Fruit fly (Drosophila melanogaster) whole organism, embryonic: ENCODE data around the gene CG9667.

ENCODE experiments used
- CG10209 ChIP-seq: fragments of 200-800 bp; sonication (Bioruptor generic); optimal IDR thresholded peaks from 3 replicates; lab custom pipeline; 2017; ENCODE audit warnings: missing biosample characterization, mild to moderate bottlenecking, missing genetic modification characterization, missing genetic modification reagents
- CG10979 ChIP-seq: fragments of 200-800 bp; sonication (Bioruptor generic); optimal IDR thresholded peaks from 2 replicates; lab custom pipeline; 2018; ENCODE audit warnings: missing biosample characterization, mild to moderate bottlenecking, missing genetic modification characterization, moderate library complexity
- CG11398 ChIP-seq: fragments of 200-800 bp; sonication (Bioruptor generic); optimal IDR thresholded peaks from 2 replicates; lab custom pipeline; 2016; ENCODE audit warnings: missing biosample characterization, missing genetic modification characterization
- CG12769 ChIP-seq: fragments of 200-800 bp; sonication (Bioruptor generic); optimal IDR thresholded peaks from 2 replicates; lab custom pipeline; 2019; ENCODE audit warnings: missing biosample characterization, mild to moderate bottlenecking, missing genetic modification characterization, moderate library complexity
- CG14860 ChIP-seq: fragments of 200-800 bp; sonication (Bioruptor generic); IDR thresholded peaks from 3 replicates; pipeline ENCODE4 v1.3.6; 2022; ENCODE audit warnings: missing biosample characterization, missing genetic modification characterization; ENCODE audit not compliant: partially characterized antibody
- CG17829 ChIP-seq: fragments of 200-800 bp; optimal IDR thresholded peaks from 2 replicates; lab custom pipeline; 2019; ENCODE audit warnings: missing biosample characterization, mild to moderate bottlenecking, missing genetic modification characterization, moderate library complexity
- CG18599 ChIP-seq: fragments of 200-800 bp; sonication (Bioruptor generic); optimal IDR thresholded peaks from 3 replicates; lab custom pipeline; 2017; ENCODE audit warnings: missing biosample characterization, missing genetic modification characterization, mild to moderate bottlenecking, moderate library complexity, missing genetic modification reagents
- CG34224 ChIP-seq: fragments of 200-800 bp; sonication (Bioruptor generic); IDR thresholded peaks from 3 replicates; pipeline ENCODE4 v1.3.6; 2022; ENCODE audit warnings: missing biosample characterization, missing genetic modification characterization; ENCODE audit not compliant: partially characterized antibody
- CG4707 ChIP-seq: fragments of 200-800 bp; sonication (Bioruptor generic); optimal IDR thresholded peaks from 2 replicates; lab custom pipeline; 2018; ENCODE audit warnings: missing biosample characterization, mild to moderate bottlenecking, missing genetic modification characterization, moderate library complexity
- CG6689 ChIP-seq: fragments of 200-800 bp; sonication (Bioruptor generic); IDR thresholded peaks from 2 replicates; pipeline ENCODE4 v1.3.6; 2022; ENCODE audit warnings: missing biosample characterization, missing genetic modification characterization
- CG7963 ChIP-seq: fragments of 200-800 bp; sonication (Bioruptor generic); IDR thresholded peaks from 3 replicates; pipeline ENCODE4 v1.3.6; 2022; ENCODE audit warnings: missing biosample characterization, missing genetic modification characterization; ENCODE audit not compliant: partially characterized antibody
- CG8478 ChIP-seq: fragments of >200 bp; optimal IDR thresholded peaks from 2 replicates; lab custom pipeline; 2018
- E2f1 ChIP-seq: fragments of 200-800 bp; sonication (Bioruptor generic); IDR thresholded peaks from 2 replicates; pipeline ENCODE4 v1.3.6; 2022; ENCODE audit warnings: missing biosample characterization, missing genetic modification characterization
- Eip74EF ChIP-seq, 2 experiments: fragments of 200-800 bp in 1 of 2; fragments of >200 bp in 1 of 2; sonication (Bioruptor generic) in 1 of 2; optimal IDR thresholded peaks; 2 replicates each; lab custom pipeline; 2017 to 2019; ENCODE audit warnings: missing biosample characterization in 2 of 2, missing genetic modification characterization in 2 of 2, mild to moderate bottlenecking in 1 of 2, moderate library complexity in 1 of 2
- Gsc ChIP-seq: fragments of 200-800 bp; sonication (Bioruptor generic); IDR thresholded peaks from 2 replicates; pipeline ENCODE4 v1.3.6; 2022; ENCODE audit warnings: missing biosample characterization, missing genetic modification characterization
- Hand ChIP-seq: fragments of 200-800 bp; sonication (Bioruptor generic); optimal IDR thresholded peaks from 2 replicates; lab custom pipeline; 2017; ENCODE audit warnings: mild to moderate bottlenecking, missing biosample characterization, missing genetic modification reagents, missing genetic modification characterization
- HmgD ChIP-seq: fragments of 200-800 bp; sonication (Bioruptor generic); optimal IDR thresholded peaks from 3 replicates; lab custom pipeline; 2016; ENCODE audit warnings: missing biosample characterization, missing genetic modification characterization
- Hsf ChIP-seq: fragments of 200-800 bp; sonication (Bioruptor generic); optimal IDR thresholded peaks from 3 replicates; lab custom pipeline; 2016; ENCODE audit warnings: missing biosample characterization, missing genetic modification characterization
- NC2β ChIP-seq: fragments of 200-800 bp; sonication (Bioruptor generic); optimal IDR thresholded peaks from 2 replicates; lab custom pipeline; 2016; ENCODE audit warnings: missing biosample characterization, missing genetic modification characterization
- Nf-YB ChIP-seq: fragments of 200-800 bp; sonication (Bioruptor generic); optimal IDR thresholded peaks from 3 replicates; lab custom pipeline; 2019; ENCODE audit warnings: missing biosample characterization, mild to moderate bottlenecking, missing genetic modification characterization, moderate library complexity
- Nf-YC ChIP-seq: fragments of 200-800 bp; optimal IDR thresholded peaks from 3 replicates; lab custom pipeline; 2019; ENCODE audit warnings: missing biosample characterization, mild to moderate bottlenecking, missing genetic modification characterization, moderate library complexity
- Rx ChIP-seq: fragments of 200-800 bp; sonication (Bioruptor generic); IDR thresholded peaks from 2 replicates; pipeline ENCODE4 v1.3.6; 2022; ENCODE audit warnings: missing biosample characterization, missing genetic modification characterization
- Scr ChIP-seq: fragments of 200-800 bp; sonication (Bioruptor generic); IDR thresholded peaks from 2 replicates; pipeline ENCODE4 v1.3.6; 2022; ENCODE audit warnings: missing biosample characterization, missing genetic modification characterization; ENCODE audit not compliant: partially characterized antibody
- Sox100B ChIP-seq: fragments of 200-800 bp; sonication (Bioruptor generic); optimal IDR thresholded peaks from 3 replicates; lab custom pipeline; 2018; ENCODE audit warnings: missing biosample characterization, mild to moderate bottlenecking, missing genetic modification characterization
- Ssrp ChIP-seq: fragments of 200-800 bp; sonication (Bioruptor generic); optimal IDR thresholded peaks from 2 replicates; lab custom pipeline; 2018; ENCODE audit warnings: missing biosample characterization, mild to moderate bottlenecking, missing genetic modification characterization, moderate library complexity
- Stat92E ChIP-seq, 3 experiments: fragments of >200 bp in 2 of 3; fragments of 200-800 bp in 1 of 3; sonication (Bioruptor generic) in 1 of 3; optimal IDR thresholded peaks; 2 replicates each; lab custom pipeline; 2017 to 2019; ENCODE audit warnings: missing biosample characterization in 3 of 3, missing genetic modification characterization in 3 of 3, mild to moderate bottlenecking in 1 of 3, moderate library complexity in 1 of 3
- cad ChIP-seq: fragments of >200 bp; optimal IDR thresholded peaks from 2 replicates; lab custom pipeline; 2017; ENCODE audit warnings: missing biosample characterization, missing genetic modification characterization
- chm ChIP-seq: fragments of 200-800 bp; sonication (Bioruptor generic); IDR thresholded peaks from 2 replicates; pipeline ENCODE4 v1.3.6; 2022; ENCODE audit warnings: missing biosample characterization, missing genetic modification characterization
- crol ChIP-seq: fragments of 200-800 bp; sonication (Bioruptor generic); IDR thresholded peaks from 2 replicates; pipeline ENCODE4 v1.3.6; 2022; ENCODE audit warnings: missing biosample characterization, missing genetic modification characterization
- dan ChIP-seq: fragments of 200-800 bp; sonication (Bioruptor generic); IDR thresholded peaks from 2 replicates; pipeline ENCODE4 v1.3.6; 2022; ENCODE audit warnings: missing biosample characterization, missing genetic modification characterization
- exex ChIP-seq: fragments of 200-800 bp; sonication (Bioruptor generic); optimal IDR thresholded peaks from 4 replicates; lab custom pipeline; 2018; ENCODE audit warnings: missing biosample characterization, mild to moderate bottlenecking, missing genetic modification characterization, moderate library complexity
- fd3F ChIP-seq: fragments of 200-800 bp; sonication (Bioruptor generic); optimal IDR thresholded peaks from 2 replicates; lab custom pipeline; 2018; ENCODE audit warnings: missing biosample characterization, mild to moderate bottlenecking, missing genetic modification characterization, moderate library complexity
- gce ChIP-seq: fragments of 200-800 bp; sonication (Bioruptor generic); IDR thresholded peaks from 3 replicates; pipeline ENCODE4 v1.3.6; 2022; ENCODE audit warnings: missing biosample characterization, missing genetic modification characterization
- kay ChIP-seq: fragments of 200-800 bp; sonication (Bioruptor generic); optimal IDR thresholded peaks from 2 replicates; lab custom pipeline; 2016; ENCODE audit warnings: missing biosample characterization, missing genetic modification characterization
- ken ChIP-seq: fragments of 200-800 bp; sonication (Bioruptor generic); IDR thresholded peaks from 3 replicates; pipeline ENCODE4 v1.3.6; 2022; ENCODE audit warnings: missing biosample characterization, missing genetic modification characterization
- knrl ChIP-seq: fragments of 200-800 bp; sonication (Bioruptor generic); IDR thresholded peaks from 3 replicates; pipeline ENCODE4 v1.3.6; 2022; ENCODE audit warnings: missing biosample characterization, missing genetic modification characterization; ENCODE audit not compliant: partially characterized antibody
- luna ChIP-seq: fragments of 200-800 bp; sonication (Bioruptor generic); optimal IDR thresholded peaks from 2 replicates; lab custom pipeline; 2016; ENCODE audit warnings: missing biosample characterization, missing genetic modification characterization
- nom ChIP-seq: fragments of 200-800 bp; sonication (Bioruptor generic); optimal IDR thresholded peaks from 2 replicates; lab custom pipeline; 2017; ENCODE audit warnings: missing biosample characterization, missing genetic modification characterization, mild to moderate bottlenecking, moderate library complexity, missing genetic modification reagents
- oc ChIP-seq: fragments of 200-800 bp; sonication (Bioruptor generic); optimal IDR thresholded peaks from 2 replicates; lab custom pipeline; 2018; ENCODE audit warnings: missing biosample characterization, mild to moderate bottlenecking, missing genetic modification characterization, moderate library complexity
- pan ChIP-seq, 4 experiments: fragments of >200 bp in 3 of 4; fragments of 200-800 bp in 1 of 4; sonication (Bioruptor generic) in 1 of 4; optimal IDR thresholded peaks in 3 of 4; IDR thresholded peaks in 1 of 4; 2 replicates each; pipeline versions ENCODE4 v1.3.6 to Lab custom; 2017 to 2022; ENCODE audit warnings: missing biosample characterization in 2 of 4, missing genetic modification characterization in 2 of 4, mixed read lengths in 1 of 4
- pb ChIP-seq: fragments of 200-800 bp; sonication (Bioruptor generic); optimal IDR thresholded peaks from 3 replicates; lab custom pipeline; 2016; ENCODE audit warnings: missing biosample characterization, missing genetic modification characterization
- rib ChIP-seq: fragments of 200-800 bp; sonication (Bioruptor generic); IDR thresholded peaks from 2 replicates; pipeline ENCODE4 v1.3.6; 2022; ENCODE audit warnings: missing biosample characterization, missing genetic modification characterization
- sens ChIP-seq: fragments of 200-800 bp; sonication (Bioruptor generic); peaks from one replicate; lab custom pipeline; 2016; ENCODE audit warnings: missing biosample characterization, missing genetic modification characterization
- sob ChIP-seq: fragments of 200-800 bp; sonication (Bioruptor generic); IDR thresholded peaks from 2 replicates; pipeline ENCODE4 v1.3.6; 2022; ENCODE audit warnings: missing biosample characterization, missing genetic modification characterization
- sr ChIP-seq: fragments of 200-800 bp; sonication (Bioruptor generic); IDR thresholded peaks from 3 replicates; pipeline ENCODE4 v1.3.6; 2022; ENCODE audit warnings: missing biosample characterization, missing genetic modification characterization
- tin ChIP-seq: fragments of 200-800 bp; sonication (Bioruptor generic); optimal IDR thresholded peaks from 3 replicates; lab custom pipeline; 2016; ENCODE audit warnings: missing biosample characterization, missing genetic modification characterization
- tup ChIP-seq: fragments of 200-800 bp; sonication (Bioruptor generic); optimal IDR thresholded peaks from 2 replicates; lab custom pipeline; 2016; ENCODE audit warnings: missing biosample characterization, mild to moderate bottlenecking, missing genetic modification characterization, moderate library complexity

Gene CG9667

dm6 chr3R:8119457-8120337 lies 6.5 kb downstream of the CG9667 start (continued):
- peak; percentile 74 for TF ChIP-seq CG10209 (GFP tag; lab: Kevin White, UChicago)
- TF ChIP-seq CG6689 = peak; percentile 67
- peak; percentile 98 for TF ChIP-seq kay (GFP tag; lab: Kevin White, UChicago)
- no peak for TF ChIP-seq pan (optimal IDR thresholded peaks at IDR 0.05; lab: Kevin White, UChicago)
- TF ChIP-seq pan (GFP tag; optimal IDR thresholded peaks at IDR 0.05 in 1 of 2, IDR thresholded peaks at IDR 0.05 in 1 of 2) = peak in 1 of 2 experiments; percentile 75
- peak; percentile 84 for TF ChIP-seq exex
- TF ChIP-seq HmgD (GFP tag; lab: Kevin White, UChicago) = no peak
- no peak for TF ChIP-seq nom (GFP tag; lab: Kevin White, UChicago)
- TF ChIP-seq ken (GFP tag; lab: Robert Waterston, UW) = peak; percentile 56; the same call in 2 of the 3 replicates
- peak; percentile 66 for TF ChIP-seq Sox100B (GFP tag; lab: Kevin White, UChicago)
- TF ChIP-seq CG12769 = peak; percentile 84
- no peak for TF ChIP-seq cad (GFP tag; lab: Kevin White, UChicago)
- peak in 1 of 3 experiments; percentile 46 for TF ChIP-seq Stat92E (GFP tag; optimal IDR thresholded peaks at IDR 0.05; lab: Kevin White, UChicago)
- TF ChIP-seq Scr (GFP tag; lab: Robert Waterston, UW) = no peak
- TF ChIP-seq CG18599 = peak; percentile 87
- no peak for TF ChIP-seq knrl (GFP tag; lab: Robert Waterston, UW)
- no peak for TF ChIP-seq CG4707
- TF ChIP-seq dan = no peak
- TF ChIP-seq CG7963 (GFP tag; lab: Robert Waterston, UW) = no peak
- TF ChIP-seq CG11398 (GFP tag; lab: Kevin White, UChicago) = no peak
- peak; percentile 22; the same call in 2 of the 3 replicates for TF ChIP-seq CG34224
- TF ChIP-seq crol (GFP tag; lab: Robert Waterston, UW) = no peak
- peak; percentile 33 for TF ChIP-seq Nf-YB
- peak in 1 of 2 experiments; percentile 54 for TF ChIP-seq Eip74EF (GFP tag; optimal IDR thresholded peaks at IDR 0.05; lab: Kevin White, UChicago)
- TF ChIP-seq CG17829 = peak; percentile 43
- peak; percentile 69 for TF ChIP-seq E2f1 (GFP tag; lab: Robert Waterston, UW)
- peak; percentile 52 for TF ChIP-seq Ssrp (tag; lab: Kevin White, UChicago)
- TF ChIP-seq Hsf (GFP tag; lab: Kevin White, UChicago) = no peak
- peak; percentile 45 for TF ChIP-seq Hand (GFP tag; lab: Kevin White, UChicago)
- TF ChIP-seq CG14860 (GFP tag; lab: Robert Waterston, UW) = no peak
- no peak for TF ChIP-seq NC2β
- TF ChIP-seq Rx (GFP tag; lab: Robert Waterston, UW) = 0 out of 2 replicates have a peak, but pooled peaks have one; percentile 3
- no peak for TF ChIP-seq luna (GFP tag; lab: Kevin White, UChicago)
- peak; percentile 71 for TF ChIP-seq chm (GFP tag; lab: Robert Waterston, UW)
- TF ChIP-seq gce = no peak; the same call in 2 of the 3 replicates
- TF ChIP-seq Gsc (GFP tag; lab: Robert Waterston, UW) = no peak
- TF ChIP-seq oc (tag; lab: Kevin White, UChicago) = peak; percentile 2
- TF ChIP-seq tin (GFP tag; lab: Kevin White, UChicago) = peak; percentile 10
- TF ChIP-seq Nf-YC (tag; lab: Kevin White, UChicago) = peak; percentile 29
- peak; percentile 69 for TF ChIP-seq sob (GFP tag; lab: Robert Waterston, UW)
- peak; percentile 84 for TF ChIP-seq sens (GFP tag; lab: Kevin White, UChicago)
- no peak for TF ChIP-seq rib (GFP tag; lab: Robert Waterston, UW)
- no peak; the same call in 2 of the 3 replicates for TF ChIP-seq sr (GFP tag; lab: Robert Waterston, UW)
- peak; percentile 36 for TF ChIP-seq CG10979 (tag; lab: Kevin White, UChicago)
- no peak for TF ChIP-seq CG8478 (lab: Kevin White, UChicago)
- no peak for TF ChIP-seq tup (GFP tag; lab: Kevin White, UChicago)
- TF ChIP-seq pb = no peak
- peak; percentile 75 for TF ChIP-seq fd3F (GFP tag; lab: Kevin White, UChicago)
